Worm (Caenorhabditis elegans) whole organism, midembryonic: Measurements from ENCODE around the gene hpo-31.

Source experiments
- T22C8.4 ChIP-seq: fragments of 200-800 bp; sonication (Bioruptor generic); IDR thresholded peaks from 2 replicates; pipeline ENCODE4 v1.3.6; 2022; ENCODE audit warnings: missing genetic modification characterization, missing compliant biosample characterization
- cog-1 ChIP-seq: sonication (generic microtip); optimal IDR thresholded peaks from 2 replicates; lab custom pipeline; 2016; ENCODE audit warnings: missing genetic modification characterization, missing compliant biosample characterization
- flt-1 ChIP-seq: fragments of 200-800 bp; sonication (Bioruptor generic); IDR thresholded peaks from 2 replicates; pipeline ENCODE4 v1.3.6; 2022; ENCODE audit warnings: missing genetic modification characterization, missing compliant biosample characterization
- klf-2 ChIP-seq: fragments of 200-800 bp; sonication (Bioruptor generic); conservative IDR thresholded peaks from 2 replicates; pipeline ENCODE4 v1.3.6; 2022; ENCODE audit warnings: missing genetic modification reagents, missing genetic modification characterization, missing compliant biosample characterization
- med-1 ChIP-seq: sonication (generic microtip); optimal IDR thresholded peaks from 2 replicates; lab custom pipeline; 2017; ENCODE audit warnings: missing genetic modification characterization, mild to moderate bottlenecking, missing compliant biosample characterization, antibody characterized with exemption, missing genetic modification reagents; ENCODE audit not compliant: insufficient read depth
- ref-1 ChIP-seq: fragments of 200-800 bp; sonication (Bioruptor generic); conservative IDR thresholded peaks from 2 replicates; pipeline ENCODE4 v1.3.6; 2022; ENCODE audit warnings: missing genetic modification reagents, missing genetic modification characterization, missing compliant biosample characterization
- tab-1 ChIP-seq: fragments of 200-800 bp; sonication (Bioruptor generic); IDR thresholded peaks from 2 replicates; pipeline ENCODE4 v1.3.6; 2022; ENCODE audit warnings: missing genetic modification characterization, missing compliant biosample characterization
- ztf-23 ChIP-seq: fragments of 200-800 bp; sonication (Bioruptor generic); IDR thresholded peaks from 2 replicates; pipeline ENCODE4 v1.3.6; 2022; ENCODE audit warnings: missing genetic modification reagents, missing genetic modification characterization, missing compliant biosample characterization
- ztf-29 ChIP-seq: fragments of 200-800 bp; sonication (Bioruptor generic); IDR thresholded peaks from 2 replicates; pipeline ENCODE4 v1.3.6; 2022; ENCODE audit warnings: missing genetic modification reagents, missing genetic modification characterization, missing compliant biosample characterization

- TF ChIP-seq klf-2 (GFP tag; lab: Robert Waterston, UW) (no peak), cog-1 (tag; lab: Kevin White, UChicago) (no peak), ztf-23 (GFP tag; lab: Robert Waterston, UW) (no peak), med-1 (GFP tag; lab: Kevin White, UChicago) (no peak), tab-1 (GFP tag; lab: Robert Waterston, UW) (no peak), flt-1 (no peak), T22C8.4 (GFP tag; lab: Robert Waterston, UW) (no peak), ztf-29 (GFP tag; lab: Robert Waterston, UW) (no peak), ref-1 (GFP tag; lab: Robert Waterston, UW) (no peak)
Observed at ce11 chrV:13854306-13854705, 31.5 kb downstream of the hpo-31 start, which contains the start of gene ttr-21.
